Fruit fly (Drosophila melanogaster) whole organism, embryonic: Measurements from ENCODE around the gene amn.

ENCODE experiments used
- Atf-2 ChIP-seq: fragments of 200-800 bp; sonication (Bioruptor generic); optimal IDR thresholded peaks from 2 replicates; lab custom pipeline; 2016; ENCODE audit warnings: missing biosample characterization, missing genetic modification characterization
- C15 ChIP-seq: fragments of 200-800 bp; sonication (Bioruptor generic); IDR thresholded peaks from 3 replicates; pipeline ENCODE4 v1.3.6; 2022; ENCODE audit warnings: missing biosample characterization, missing genetic modification characterization
- CG10147 ChIP-seq: fragments of 200-800 bp; sonication (Bioruptor generic); optimal IDR thresholded peaks from 2 replicates; lab custom pipeline; 2019; ENCODE audit warnings: missing biosample characterization, mild to moderate bottlenecking, missing genetic modification characterization, moderate library complexity
- CG11456 ChIP-seq: fragments of 200-800 bp; sonication (Bioruptor generic); IDR thresholded peaks from 3 replicates; pipeline ENCODE4 v1.3.6; 2022; ENCODE audit warnings: missing biosample characterization, missing genetic modification characterization
- CG15011 ChIP-seq: fragments of 200-800 bp; sonication (Bioruptor generic); optimal IDR thresholded peaks from 3 replicates; lab custom pipeline; 2018; ENCODE audit warnings: missing biosample characterization, mild to moderate bottlenecking, missing genetic modification characterization
- CG17186 ChIP-seq: fragments of 200-800 bp; sonication (Bioruptor generic); optimal IDR thresholded peaks from 3 replicates; lab custom pipeline; 2017; ENCODE audit warnings: missing biosample characterization, missing genetic modification reagents, missing genetic modification characterization
- CG17385 ChIP-seq: fragments of 200-800 bp; sonication (Bioruptor generic); optimal IDR thresholded peaks from 3 replicates; lab custom pipeline; 2018; ENCODE audit warnings: missing biosample characterization, mild to moderate bottlenecking, missing genetic modification characterization
- CG17912 ChIP-seq: fragments of 200-800 bp; sonication (Bioruptor generic); optimal IDR thresholded peaks from 2 replicates; lab custom pipeline; 2018; ENCODE audit warnings: missing biosample characterization, mild to moderate bottlenecking, missing genetic modification characterization
- CG1832 ChIP-seq: fragments of 200-800 bp; sonication (Bioruptor generic); optimal IDR thresholded peaks from 2 replicates; lab custom pipeline; 2017; ENCODE audit warnings: missing biosample characterization, mild to moderate bottlenecking, missing genetic modification characterization, inconsistent platforms
- CG18476 ChIP-seq: fragments of 200-800 bp; sonication (Bioruptor generic); optimal IDR thresholded peaks from 2 replicates; lab custom pipeline; 2016; ENCODE audit warnings: missing biosample characterization, mild to moderate bottlenecking, missing genetic modification characterization
- CG18764 ChIP-seq: fragments of 200-800 bp; sonication (Bioruptor generic); optimal IDR thresholded peaks from 3 replicates; lab custom pipeline; 2016; ENCODE audit warnings: missing biosample characterization, missing genetic modification characterization
- CG30020 ChIP-seq: fragments of 200-800 bp; optimal IDR thresholded peaks from 2 replicates; lab custom pipeline; 2019; ENCODE audit warnings: missing biosample characterization, mild to moderate bottlenecking, missing genetic modification characterization, moderate library complexity
- CG31365 ChIP-seq: fragments of 200-800 bp; sonication (Bioruptor generic); optimal IDR thresholded peaks from 2 replicates; lab custom pipeline; 2018; ENCODE audit warnings: missing biosample characterization, mild to moderate bottlenecking, missing genetic modification characterization
- CG31441 ChIP-seq: fragments of 200-800 bp; sonication (Bioruptor generic); IDR thresholded peaks from 2 replicates; pipeline ENCODE4 v1.3.6; 2022; ENCODE audit warnings: missing biosample characterization, missing genetic modification characterization
- CG3281 ChIP-seq: fragments of 200-800 bp; sonication (Bioruptor generic); optimal IDR thresholded peaks from 3 replicates; lab custom pipeline; 2017; ENCODE audit warnings: missing biosample characterization, mild to moderate bottlenecking, missing genetic modification characterization
- CG3407 ChIP-seq: fragments of 200-800 bp; sonication (Bioruptor generic); optimal IDR thresholded peaks from 2 replicates; lab custom pipeline; 2018; ENCODE audit warnings: missing biosample characterization, mild to moderate bottlenecking, missing genetic modification characterization
- CG34224 ChIP-seq: fragments of 200-800 bp; sonication (Bioruptor generic); IDR thresholded peaks from 3 replicates; pipeline ENCODE4 v1.3.6; 2022; ENCODE audit warnings: missing biosample characterization, missing genetic modification characterization; ENCODE audit not compliant: partially characterized antibody
- CG3847 ChIP-seq: fragments of 200-800 bp; sonication (Bioruptor generic); IDR thresholded peaks from 2 replicates; pipeline ENCODE4 v1.3.6; 2022; ENCODE audit warnings: missing biosample characterization, missing genetic modification characterization
- CG3995 ChIP-seq: fragments of 200-800 bp; sonication (Bioruptor generic); optimal IDR thresholded peaks from 3 replicates; lab custom pipeline; 2016; ENCODE audit warnings: missing biosample characterization, missing genetic modification characterization
- CG4360 ChIP-seq: fragments of 200-800 bp; sonication (Bioruptor generic); IDR thresholded peaks from 2 replicates; pipeline ENCODE4 v1.3.6; 2022; ENCODE audit warnings: missing biosample characterization, missing genetic modification characterization
- CG7271 ChIP-seq: fragments of 200-800 bp; sonication (Bioruptor generic); optimal IDR thresholded peaks from 2 replicates; lab custom pipeline; 2018; ENCODE audit warnings: missing biosample characterization, mild to moderate bottlenecking, missing genetic modification characterization, moderate library complexity
- CG8924 ChIP-seq: fragments of 200-800 bp; optimal IDR thresholded peaks from 3 replicates; lab custom pipeline; 2019; ENCODE audit warnings: missing biosample characterization, mild to moderate bottlenecking, missing genetic modification characterization, moderate library complexity
- CG8944 ChIP-seq: fragments of 200-800 bp; sonication (Bioruptor generic); optimal IDR thresholded peaks from 3 replicates; lab custom pipeline; 2016; ENCODE audit warnings: missing biosample characterization, missing genetic modification characterization
- CG9437 ChIP-seq: fragments of 200-800 bp; sonication (Bioruptor generic); optimal IDR thresholded peaks from 2 replicates; lab custom pipeline; 2018; ENCODE audit warnings: missing biosample characterization, mild to moderate bottlenecking, missing genetic modification characterization
- CkIIα-i1 ChIP-seq: fragments of 200-800 bp; sonication (Bioruptor generic); IDR thresholded peaks from 2 replicates; pipeline ENCODE4 v1.3.6; 2022; ENCODE audit warnings: missing biosample characterization, missing genetic modification characterization
- Drgx ChIP-seq: fragments of 200-800 bp; sonication (Bioruptor generic); IDR thresholded peaks from 2 replicates; pipeline ENCODE4 v1.3.6; 2022; ENCODE audit warnings: missing biosample characterization, missing genetic modification characterization
- E2f1 ChIP-seq: fragments of 200-800 bp; sonication (Bioruptor generic); IDR thresholded peaks from 2 replicates; pipeline ENCODE4 v1.3.6; 2022; ENCODE audit warnings: missing biosample characterization, missing genetic modification characterization
- Ets65A ChIP-seq: fragments of 200-800 bp; sonication (Bioruptor generic); peaks from one replicate; lab custom pipeline; 2016; ENCODE audit warnings: missing biosample characterization, missing genetic modification characterization
- Hr39 ChIP-seq: fragments of >200 bp; optimal IDR thresholded peaks from 2 replicates; lab custom pipeline; 2017
- NFAT ChIP-seq: fragments of 200-800 bp; sonication (Bioruptor generic); IDR thresholded peaks from 2 replicates; pipeline ENCODE4 v1.3.6; 2022; ENCODE audit warnings: missing biosample characterization, missing genetic modification characterization
- Oaz ChIP-seq: fragments of 200-800 bp; sonication (Bioruptor generic); IDR thresholded peaks from 2 replicates; pipeline ENCODE4 v1.3.6; 2022; ENCODE audit warnings: missing biosample characterization, missing genetic modification characterization
- Sox100B ChIP-seq: fragments of 200-800 bp; sonication (Bioruptor generic); optimal IDR thresholded peaks from 3 replicates; lab custom pipeline; 2018; ENCODE audit warnings: missing biosample characterization, mild to moderate bottlenecking, missing genetic modification characterization
- YL-1 ChIP-seq: fragments of 200-800 bp; sonication (Bioruptor generic); optimal IDR thresholded peaks from 3 replicates; lab custom pipeline; 2017; ENCODE audit warnings: missing biosample characterization, mild to moderate bottlenecking, missing genetic modification characterization
- ara ChIP-seq: fragments of 200-800 bp; sonication (Bioruptor generic); IDR thresholded peaks from 2 replicates; pipeline ENCODE4 v1.3.6; 2022; ENCODE audit warnings: missing biosample characterization, missing genetic modification characterization
- bigmax ChIP-seq: fragments of 200-800 bp; sonication (Bioruptor generic); optimal IDR thresholded peaks from 2 replicates; lab custom pipeline; 2018; ENCODE audit warnings: missing biosample characterization, mild to moderate bottlenecking, missing genetic modification characterization
- crc ChIP-seq: fragments of 200-800 bp; sonication (Bioruptor generic); optimal IDR thresholded peaks from 2 replicates; lab custom pipeline; 2016; ENCODE audit warnings: missing biosample characterization, missing genetic modification characterization
- croc ChIP-seq: fragments of 200-800 bp; sonication (Bioruptor generic); conservative IDR thresholded peaks from 3 replicates; pipeline ENCODE4 v1.3.6; 2022; ENCODE audit warnings: missing biosample characterization, missing genetic modification characterization
- gcm2 ChIP-seq: fragments of 200-800 bp; sonication (Bioruptor generic); optimal IDR thresholded peaks from 2 replicates; lab custom pipeline; 2016; ENCODE audit warnings: missing biosample characterization, missing genetic modification characterization
- kay ChIP-seq: fragments of 200-800 bp; sonication (Bioruptor generic); optimal IDR thresholded peaks from 2 replicates; lab custom pipeline; 2016; ENCODE audit warnings: missing biosample characterization, missing genetic modification characterization
- kni ChIP-seq: fragments of 200-800 bp; sonication (Bioruptor generic); optimal IDR thresholded peaks from 3 replicates; lab custom pipeline; 2017; ENCODE audit warnings: mild to moderate bottlenecking, missing biosample characterization, missing genetic modification reagents, missing genetic modification characterization
- lola ChIP-seq, 3 experiments: fragments of >200 bp in 2 of 3; fragments of 200-800 bp in 1 of 3; sonication (Bioruptor generic) in 1 of 3; optimal IDR thresholded peaks; 2 replicates each; lab custom pipeline; 2017 to 2019; ENCODE audit warnings: missing biosample characterization in 3 of 3, missing genetic modification characterization in 3 of 3, mild to moderate bottlenecking in 1 of 3, moderate library complexity in 1 of 3
- nom ChIP-seq: fragments of 200-800 bp; sonication (Bioruptor generic); optimal IDR thresholded peaks from 2 replicates; lab custom pipeline; 2017; ENCODE audit warnings: missing biosample characterization, missing genetic modification characterization, mild to moderate bottlenecking, moderate library complexity, missing genetic modification reagents
- org-1 ChIP-seq: fragments of 200-800 bp; sonication (Bioruptor generic); optimal IDR thresholded peaks from 2 replicates; lab custom pipeline; 2017; ENCODE audit warnings: missing biosample characterization, missing genetic modification characterization
- sr ChIP-seq: fragments of 200-800 bp; sonication (Bioruptor generic); IDR thresholded peaks from 3 replicates; pipeline ENCODE4 v1.3.6; 2022; ENCODE audit warnings: missing biosample characterization, missing genetic modification characterization
- ssp ChIP-seq: fragments of 200-800 bp; sonication (Bioruptor generic); IDR thresholded peaks from 2 replicates; pipeline ENCODE4 v1.3.6; 2022; ENCODE audit warnings: missing biosample characterization, missing genetic modification characterization
- tio ChIP-seq: fragments of 200-800 bp; sonication (Bioruptor generic); optimal IDR thresholded peaks from 2 replicates; lab custom pipeline; 2017; ENCODE audit warnings: missing biosample characterization, missing genetic modification characterization, inconsistent platforms
- tup ChIP-seq: fragments of 200-800 bp; sonication (Bioruptor generic); optimal IDR thresholded peaks from 2 replicates; lab custom pipeline; 2016; ENCODE audit warnings: missing biosample characterization, mild to moderate bottlenecking, missing genetic modification characterization, moderate library complexity
- vfl ChIP-seq: fragments of 200-800 bp; sonication (Bioruptor generic); optimal IDR thresholded peaks from 2 replicates; lab custom pipeline; 2016; ENCODE audit warnings: missing biosample characterization, missing genetic modification characterization
- zf30C ChIP-seq: fragments of 200-800 bp; sonication (Bioruptor generic); optimal IDR thresholded peaks from 3 replicates; lab custom pipeline; 2018; ENCODE audit warnings: missing biosample characterization, mild to moderate bottlenecking, missing genetic modification characterization

Gene amn

DNA sequence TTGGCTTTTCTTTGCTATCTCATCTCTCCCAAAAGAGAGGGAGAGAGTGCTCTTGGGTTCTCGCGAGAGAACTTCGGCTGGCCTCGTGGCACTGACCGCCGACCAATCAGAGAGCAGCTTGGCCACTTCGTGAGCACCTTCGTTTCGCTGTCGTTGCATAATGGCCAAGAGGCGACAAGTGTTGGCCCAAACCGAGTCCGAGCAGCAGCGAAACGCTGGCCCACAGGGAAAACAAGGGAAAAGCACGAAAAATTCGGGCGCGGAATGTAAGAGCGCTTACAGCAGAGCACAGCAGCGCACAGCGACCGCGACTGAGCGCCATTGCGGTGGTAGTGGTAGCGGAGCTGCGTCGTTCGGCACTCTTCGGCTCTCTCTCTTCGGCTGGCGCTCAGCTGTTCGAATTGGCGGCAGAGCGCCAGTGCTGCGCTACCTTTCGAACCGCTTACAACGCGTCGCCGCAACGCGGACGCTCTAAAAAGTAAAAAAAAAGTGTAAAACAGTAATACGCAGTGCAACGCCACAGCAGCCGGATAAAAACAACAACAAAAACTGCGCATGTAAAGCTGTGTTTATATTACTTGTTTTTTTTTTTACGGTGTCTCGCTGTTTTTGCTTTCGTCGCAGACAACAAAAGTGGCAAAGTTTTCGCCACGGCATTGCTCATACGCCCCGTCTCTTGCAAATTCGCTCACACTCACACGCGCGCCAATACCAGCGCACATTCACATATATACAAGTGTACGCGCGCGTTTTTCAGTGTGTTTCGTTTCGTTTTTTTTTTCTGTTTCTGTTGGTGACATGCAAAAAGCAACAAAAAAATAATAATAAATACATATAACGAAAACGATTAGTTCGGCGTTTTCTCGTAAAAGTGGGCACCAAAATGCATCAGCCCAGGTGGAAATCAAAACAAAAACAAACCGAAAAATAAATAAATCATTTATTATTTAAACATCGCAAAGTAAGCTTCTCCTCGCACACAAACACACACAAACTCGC lies 2.6 kb downstream of the amn start (continued):
- peak; percentile 47; the same call in 1 of the 3 replicates for TF ChIP-seq CG34224 (GFP tag; lab: Robert Waterston, UW)
- TF ChIP-seq NFAT (GFP tag; lab: Robert Waterston, UW), result peak; percentile 34; the same call in 1 of the 2 replicates
- TF ChIP-seq bigmax (GFP tag; lab: Kevin White, UChicago), result no peak
- TF ChIP-seq lola (GFP tag; optimal IDR thresholded peaks at IDR 0.05; lab: Kevin White, UChicago), result no peak
- no peak for TF ChIP-seq CG30020 (tag; lab: Kevin White, UChicago)
- TF ChIP-seq Drgx (GFP tag; lab: Robert Waterston, UW), result peak; percentile 81
- no peak for TF ChIP-seq CG8924 (tag; lab: Kevin White, UChicago)
- no peak; the same call in 1 of the 2 replicates for TF ChIP-seq ara
- no peak for TF ChIP-seq Ets65A (GFP tag; lab: Kevin White, UChicago)
- TF ChIP-seq CG31441 (GFP tag; lab: Robert Waterston, UW), result no peak
- TF ChIP-seq vfl (GFP tag; lab: Kevin White, UChicago), result no peak
- TF ChIP-seq sr, result no peak
- no peak for TF ChIP-seq CG31365 (tag; lab: Kevin White, UChicago)
- no peak for TF ChIP-seq Sox100B
- no peak for TF ChIP-seq CG17186 (GFP tag; lab: Kevin White, UChicago)
- no peak for TF ChIP-seq Hr39 (lab: Kevin White, UChicago)
- peak; percentile 79 for TF ChIP-seq nom (GFP tag; lab: Kevin White, UChicago)
- TF ChIP-seq CG3995, result no peak
- TF ChIP-seq CG10147 (GFP tag; lab: Kevin White, UChicago), result no peak
- TF ChIP-seq ssp, result no peak
- peak; percentile 8 for TF ChIP-seq CG3281 (GFP tag; lab: Kevin White, UChicago)
- TF ChIP-seq CG9437 (GFP tag; lab: Kevin White, UChicago), result no peak
- TF ChIP-seq CG8944, result no peak
- peak; percentile 27 for TF ChIP-seq zf30C (GFP tag; lab: Kevin White, UChicago)
- no peak for TF ChIP-seq CG7271 (tag; lab: Kevin White, UChicago)
- no peak for TF ChIP-seq CG18476 (GFP tag; lab: Kevin White, UChicago)
- no peak for TF ChIP-seq kay (GFP tag; lab: Kevin White, UChicago)
- TF ChIP-seq crc, result no peak
- TF ChIP-seq croc (GFP tag; lab: Robert Waterston, UW), result no peak
- no peak for TF ChIP-seq CG15011 (GFP tag; lab: Kevin White, UChicago)
- peak; percentile 8 for TF ChIP-seq Atf-2 (GFP tag; lab: Kevin White, UChicago)
- TF ChIP-seq tio (GFP tag; lab: Kevin White, UChicago), result no peak
- TF ChIP-seq tup (GFP tag; lab: Kevin White, UChicago), result no peak
- no peak for TF ChIP-seq CG17912
- TF ChIP-seq gcm2, result no peak
- peak; percentile 14 for TF ChIP-seq YL-1 (GFP tag; lab: Kevin White, UChicago)
- TF ChIP-seq CG3847 (GFP tag; lab: Robert Waterston, UW), result peak; percentile 25; the same call in 1 of the 2 replicates
- TF ChIP-seq CG4360, result no peak; the same call in 1 of the 2 replicates
- TF ChIP-seq CG18764, result no peak
- no peak for TF ChIP-seq CkIIα-i1
- no peak for TF ChIP-seq org-1 (GFP tag; lab: Kevin White, UChicago)
- TF ChIP-seq Oaz (GFP tag; lab: Robert Waterston, UW), result no peak
- no peak for TF ChIP-seq CG1832 (GFP tag; lab: Kevin White, UChicago)
- TF ChIP-seq C15, result no peak
- TF ChIP-seq kni, result peak; percentile 39
- 0 out of 3 replicates have a peak, but pooled peaks have one; percentile 22 for TF ChIP-seq CG11456 (GFP tag; lab: Robert Waterston, UW)
- TF ChIP-seq CG3407 (GFP tag; lab: Kevin White, UChicago), result no peak
- TF ChIP-seq CG17385 (GFP tag; lab: Kevin White, UChicago), result no peak
- no peak for TF ChIP-seq E2f1
